Fruit fly (Drosophila melanogaster) whole organism, prepupa: ENCODE results near the gene CG18787.

Experiments
- CG10669 ChIP-seq: fragments of 200-800 bp; sonication (Bioruptor generic); optimal IDR thresholded peaks from 3 replicates; lab custom pipeline; 2018; ENCODE audit warnings: missing biosample characterization, mild to moderate bottlenecking, missing genetic modification characterization, moderate library complexity
- CG11294 ChIP-seq: fragments of 200-800 bp; sonication (Bioruptor generic); IDR thresholded peaks from 2 replicates; pipeline ENCODE4 v1.3.6; 2022; ENCODE audit warnings: missing biosample characterization, missing genetic modification characterization
- CG11762 ChIP-seq: fragments of 200-800 bp; sonication (Bioruptor generic); optimal IDR thresholded peaks from 3 replicates; lab custom pipeline; 2016; ENCODE audit warnings: missing biosample characterization, missing genetic modification characterization; ENCODE audit not compliant: insufficient read depth
- CG1621 ChIP-seq: fragments of 200-800 bp; sonication (Bioruptor generic); optimal IDR thresholded peaks from 3 replicates; lab custom pipeline; 2018; ENCODE audit warnings: missing biosample characterization, mild to moderate bottlenecking, missing genetic modification characterization
- CG3032 ChIP-seq: fragments of 200-800 bp; optimal IDR thresholded peaks from 2 replicates; lab custom pipeline; 2019; ENCODE audit warnings: missing biosample characterization, mild to moderate bottlenecking, missing genetic modification characterization, moderate library complexity
- CG31627 ChIP-seq: fragments of 200-800 bp; sonication (Bioruptor generic); optimal IDR thresholded peaks from 3 replicates; lab custom pipeline; 2016; ENCODE audit warnings: missing biosample characterization, missing genetic modification characterization
- CG34406 ChIP-seq: fragments of 200-800 bp; sonication (Bioruptor generic); optimal IDR thresholded peaks from 3 replicates; lab custom pipeline; 2016; ENCODE audit warnings: missing biosample characterization, missing genetic modification characterization
- CG3919 ChIP-seq: fragments of 200-800 bp; sonication (Bioruptor generic); optimal IDR thresholded peaks from 3 replicates; lab custom pipeline; 2016; ENCODE audit warnings: missing biosample characterization, missing genetic modification characterization
- CG4318 ChIP-seq: fragments of 200-800 bp; sonication (Bioruptor generic); optimal IDR thresholded peaks from 3 replicates; lab custom pipeline; 2017; ENCODE audit warnings: missing biosample characterization, mild to moderate bottlenecking, missing genetic modification characterization
- CG6163 ChIP-seq: fragments of 200-800 bp; sonication (Bioruptor generic); IDR thresholded peaks from 3 replicates; pipeline ENCODE4 v1.3.6; 2022; ENCODE audit warnings: missing biosample characterization, missing genetic modification characterization
- CG6276 ChIP-seq: fragments of 200-800 bp; sonication (Bioruptor generic); optimal IDR thresholded peaks from 2 replicates; lab custom pipeline; 2017; ENCODE audit warnings: missing biosample characterization, mild to moderate bottlenecking, missing genetic modification characterization
- CG6792 ChIP-seq: fragments of 200-800 bp; sonication (Bioruptor generic); optimal IDR thresholded peaks from 3 replicates; lab custom pipeline; 2016; ENCODE audit warnings: missing biosample characterization, missing genetic modification characterization
- CG6808 ChIP-seq: fragments of 200-800 bp; sonication (Bioruptor generic); optimal IDR thresholded peaks from 3 replicates; lab custom pipeline; 2017; ENCODE audit warnings: missing biosample characterization, missing genetic modification characterization, mild to moderate bottlenecking, moderate library complexity, missing genetic modification reagents
- CG8319 ChIP-seq: fragments of 200-800 bp; sonication (Bioruptor generic); optimal IDR thresholded peaks from 3 replicates; lab custom pipeline; 2016; ENCODE audit warnings: missing biosample characterization, missing genetic modification characterization
- CG8632 ChIP-seq: fragments of 200-800 bp; sonication (Bioruptor generic); optimal IDR thresholded peaks from 3 replicates; lab custom pipeline; 2016; ENCODE audit warnings: missing biosample characterization, missing genetic modification characterization
- CG9139 ChIP-seq: fragments of 200-800 bp; sonication (Bioruptor generic); optimal IDR thresholded peaks from 3 replicates; lab custom pipeline; 2017; ENCODE audit warnings: missing biosample characterization, mild to moderate bottlenecking, missing genetic modification characterization
- Eip75B ChIP-seq: fragments of 200-800 bp; sonication (Bioruptor generic); optimal IDR thresholded peaks from 3 replicates; lab custom pipeline; 2016; ENCODE audit warnings: missing biosample characterization, missing genetic modification characterization
- Eip78C ChIP-seq: fragments of 200-800 bp; sonication (Bioruptor generic); peaks from one replicate; lab custom pipeline; 2016; ENCODE audit warnings: missing biosample characterization, missing genetic modification characterization
- Eip93F ChIP-seq: fragments of 200-800 bp; sonication (Bioruptor generic); optimal IDR thresholded peaks from 2 replicates; lab custom pipeline; 2016; ENCODE audit warnings: missing biosample characterization, mild to moderate bottlenecking, missing genetic modification characterization
- Ets21C ChIP-seq: fragments of 200-800 bp; sonication (Bioruptor generic); optimal IDR thresholded peaks from 3 replicates; lab custom pipeline; 2016; ENCODE audit warnings: missing biosample characterization, missing genetic modification characterization
- Ets96B ChIP-seq: fragments of 200-800 bp; optimal IDR thresholded peaks from 2 replicates; lab custom pipeline; 2019; ENCODE audit warnings: missing biosample characterization, mild to moderate bottlenecking, missing genetic modification characterization, moderate library complexity
- Gug ChIP-seq: fragments of 200-800 bp; sonication (Bioruptor generic); IDR thresholded peaks from 2 replicates; pipeline ENCODE4 v1.3.6; 2022; ENCODE audit warnings: missing biosample characterization, missing genetic modification characterization
- Hr38 ChIP-seq: sonication (Bioruptor generic); optimal IDR thresholded peaks from 2 replicates; lab custom pipeline; 2016; ENCODE audit warnings: missing biosample characterization, missing genetic modification characterization
- Hr4 ChIP-seq: fragments of 200-800 bp; sonication (Bioruptor generic); optimal IDR thresholded peaks from 3 replicates; lab custom pipeline; 2016; ENCODE audit warnings: missing biosample characterization, missing genetic modification characterization
- Lpt ChIP-seq: fragments of 200-800 bp; sonication (Bioruptor generic); optimal IDR thresholded peaks from 3 replicates; lab custom pipeline; 2016; ENCODE audit warnings: missing biosample characterization, missing genetic modification characterization
- Met ChIP-seq: fragments of 200-800 bp; sonication (Bioruptor generic); optimal IDR thresholded peaks from 3 replicates; lab custom pipeline; 2016; ENCODE audit warnings: missing biosample characterization, missing genetic modification characterization
- OdsH ChIP-seq: fragments of 200-800 bp; sonication (Bioruptor generic); optimal IDR thresholded peaks from 3 replicates; lab custom pipeline; 2016; ENCODE audit warnings: missing biosample characterization, missing genetic modification characterization
- Smox ChIP-seq: fragments of 200-800 bp; sonication (Bioruptor generic); optimal IDR thresholded peaks from 3 replicates; lab custom pipeline; 2016; ENCODE audit warnings: missing biosample characterization, missing genetic modification characterization
- Sox102F ChIP-seq: fragments of 200-800 bp; sonication (Bioruptor generic); optimal IDR thresholded peaks from 2 replicates; lab custom pipeline; 2016; ENCODE audit warnings: missing biosample characterization, mild to moderate bottlenecking, missing genetic modification characterization
- Sox14 ChIP-seq: fragments of 200-800 bp; sonication (Bioruptor generic); optimal IDR thresholded peaks from 3 replicates; lab custom pipeline; 2016; ENCODE audit warnings: missing biosample characterization, missing genetic modification characterization
- Sox15 ChIP-seq: fragments of 200-800 bp; sonication (Bioruptor generic); optimal IDR thresholded peaks from 3 replicates; lab custom pipeline; 2016; ENCODE audit warnings: missing biosample characterization, missing genetic modification characterization
- achi ChIP-seq: fragments of 200-800 bp; sonication (Bioruptor generic); optimal IDR thresholded peaks from 3 replicates; lab custom pipeline; 2016; ENCODE audit warnings: missing biosample characterization, missing genetic modification characterization
- cyc ChIP-seq: fragments of 200-800 bp; sonication (Bioruptor generic); optimal IDR thresholded peaks from 3 replicates; lab custom pipeline; 2016; ENCODE audit warnings: missing biosample characterization, missing genetic modification characterization
- dsx ChIP-seq: fragments of 200-800 bp; optimal IDR thresholded peaks from 3 replicates; lab custom pipeline; 2019; ENCODE audit warnings: missing biosample characterization, mild to moderate bottlenecking, missing genetic modification characterization, moderate library complexity; ENCODE audit not compliant: poor library complexity, severe bottlenecking
- eg ChIP-seq: fragments of 200-800 bp; sonication (Bioruptor generic); IDR thresholded peaks from 3 replicates; pipeline ENCODE4 v1.3.6; 2022; ENCODE audit warnings: missing biosample characterization, missing genetic modification characterization
- esn ChIP-seq: fragments of 200-800 bp; sonication (Bioruptor generic); optimal IDR thresholded peaks from 2 replicates; lab custom pipeline; 2016; ENCODE audit warnings: missing biosample characterization, mild to moderate bottlenecking, missing genetic modification characterization, moderate library complexity
- fd59A ChIP-seq: fragments of 200-800 bp; sonication (Bioruptor generic); optimal IDR thresholded peaks from 2 replicates; lab custom pipeline; 2017; ENCODE audit warnings: missing biosample characterization, mild to moderate bottlenecking, missing genetic modification characterization, missing genetic modification reagents
- fd85E ChIP-seq: fragments of 200-800 bp; sonication (Bioruptor generic); optimal IDR thresholded peaks from 3 replicates; lab custom pipeline; 2016; ENCODE audit warnings: missing biosample characterization, missing genetic modification characterization
- fkh ChIP-seq: fragments of 200-800 bp; sonication (Bioruptor generic); optimal IDR thresholded peaks from 3 replicates; lab custom pipeline; 2017; ENCODE audit warnings: missing biosample characterization, mild to moderate bottlenecking, missing genetic modification characterization, moderate library complexity
- lz ChIP-seq: fragments of 200-800 bp; sonication (Bioruptor generic); optimal IDR thresholded peaks from 3 replicates; lab custom pipeline; 2016; ENCODE audit warnings: missing biosample characterization, missing genetic modification characterization
- net ChIP-seq: fragments of 200-800 bp; sonication (Bioruptor generic); optimal IDR thresholded peaks from 3 replicates; lab custom pipeline; 2016; ENCODE audit warnings: missing biosample characterization, missing genetic modification characterization
- pdm3 ChIP-seq: fragments of 200-800 bp; sonication (Bioruptor generic); optimal IDR thresholded peaks from 3 replicates; lab custom pipeline; 2016; ENCODE audit warnings: missing biosample characterization, missing genetic modification characterization
- salr ChIP-seq, 2 experiments: fragments of 200-800 bp; sonication (Bioruptor generic); optimal IDR thresholded peaks; 3 replicates each; lab custom pipeline; 2016 to 2018; ENCODE audit warnings: missing biosample characterization in 2 of 2, missing genetic modification characterization in 2 of 2, mild to moderate bottlenecking in 1 of 2
- spab ChIP-seq: fragments of 200-800 bp; sonication (Bioruptor generic); optimal IDR thresholded peaks from 2 replicates; lab custom pipeline; 2017; ENCODE audit warnings: missing biosample characterization, mild to moderate bottlenecking, missing genetic modification characterization, missing genetic modification reagents
- ss ChIP-seq, 2 experiments: fragments of 200-800 bp; sonication (Bioruptor generic); optimal IDR thresholded peaks; 2 replicates in 1 of 2; 3 replicates in 1 of 2; lab custom pipeline; 2017 to 2018; ENCODE audit warnings: mild to moderate bottlenecking in 2 of 2, missing biosample characterization in 2 of 2, missing genetic modification characterization in 2 of 2, moderate library complexity in 1 of 2
- vri ChIP-seq: fragments of 200-800 bp; sonication (Bioruptor generic); optimal IDR thresholded peaks from 3 replicates; lab custom pipeline; 2016; ENCODE audit warnings: missing biosample characterization, mild to moderate bottlenecking, missing genetic modification characterization

CG18787 gene

dm6 chr2L:12026458-12027431 is 27.6 kb upstream of the CG18787 start (continued):
- TF ChIP-seq Ets21C (peak; percentile 62), CG8319 (peak; percentile 50), CG34406 (GFP tag; lab: Kevin White, UChicago) (peak; percentile 84), eg (GFP tag; lab: Robert Waterston, UW) (peak; percentile 91), salr (GFP tag; optimal IDR thresholded peaks at IDR 0.05; lab: Kevin White, UChicago) (peak; percentile 47 to 88), esn (GFP tag; lab: Kevin White, UChicago) (peak; percentile 84), Sox15 (GFP tag; lab: Kevin White, UChicago) (peak; percentile 73), ss (GFP tag; optimal IDR thresholded peaks at IDR 0.05; lab: Kevin White, UChicago) (peak; percentile 91 to 92), CG8632 (GFP tag; lab: Kevin White, UChicago) (peak; percentile 80), CG11294 (GFP tag; lab: Robert Waterston, UW) (peak; percentile 43), vri (peak; percentile 68), net (GFP tag; lab: Kevin White, UChicago) (peak; percentile 60), CG3032 (tag; lab: Kevin White, UChicago) (peak; percentile 78), spab (GFP tag; lab: Kevin White, UChicago) (peak; percentile 75)

dm6 chr2L:12025505-12025904 is 26.4 kb upstream of the CG18787 start:
- TF ChIP-seq CG6163 = peak; percentile 54; the same call in 2 of the 3 replicates
- TF ChIP-seq esn (GFP tag; lab: Kevin White, UChicago) = peak; percentile 51
- TF ChIP-seq Lpt (GFP tag; lab: Kevin White, UChicago) = peak; percentile 31
- TF ChIP-seq CG6276 (GFP tag; lab: Kevin White, UChicago) = peak; percentile 55
- no peak for TF ChIP-seq Ets21C
- TF ChIP-seq Ets96B (tag; lab: Kevin White, UChicago) = peak; percentile 21
- TF ChIP-seq net (GFP tag; lab: Kevin White, UChicago) = peak; percentile 49
- no peak for TF ChIP-seq CG9139
- TF ChIP-seq Gug (GFP tag; lab: Robert Waterston, UW) = no peak
- peak; percentile 25 for TF ChIP-seq fd59A
- TF ChIP-seq CG8632 (GFP tag; lab: Kevin White, UChicago) = no peak
- no peak for TF ChIP-seq pdm3 (GFP tag; lab: Kevin White, UChicago)
- TF ChIP-seq CG3919 = peak; percentile 42
- TF ChIP-seq spab (GFP tag; lab: Kevin White, UChicago) = peak; percentile 27
- no peak for TF ChIP-seq Sox15 (GFP tag; lab: Kevin White, UChicago)
- no peak for TF ChIP-seq CG34406 (GFP tag; lab: Kevin White, UChicago)
- no peak for TF ChIP-seq Smox
- TF ChIP-seq salr (GFP tag; optimal IDR thresholded peaks at IDR 0.05; lab: Kevin White, UChicago) = peak in 1 of 2 experiments; percentile 35
- no peak for TF ChIP-seq Hr4 (GFP tag; lab: Kevin White, UChicago)
- no peak for TF ChIP-seq CG6792 (GFP tag; lab: Kevin White, UChicago)
- TF ChIP-seq Hr38 (GFP tag; lab: Kevin White, UChicago) = no peak
- TF ChIP-seq lz (GFP tag; lab: Kevin White, UChicago) = no peak
- TF ChIP-seq CG4318 (GFP tag; lab: Kevin White, UChicago) = no peak
- peak; percentile 4 for TF ChIP-seq Sox102F (GFP tag; lab: Kevin White, UChicago)
- TF ChIP-seq Eip75B = peak; percentile 4
- no peak for TF ChIP-seq fkh
- peak; percentile 31 for TF ChIP-seq CG31627 (GFP tag; lab: Kevin White, UChicago)
- no peak for TF ChIP-seq CG11762 (GFP tag; lab: Kevin White, UChicago)
- no peak for TF ChIP-seq CG10669 (GFP tag; lab: Kevin White, UChicago)
- TF ChIP-seq vri = no peak
- peak; percentile 41 for TF ChIP-seq dsx
- TF ChIP-seq OdsH (GFP tag; lab: Kevin White, UChicago) = no peak
- TF ChIP-seq Eip93F = no peak
- no peak for TF ChIP-seq Met (GFP tag; lab: Kevin White, UChicago)
- peak; percentile 61 for TF ChIP-seq Sox14 (GFP tag; lab: Kevin White, UChicago)
- TF ChIP-seq fd85E (GFP tag; lab: Kevin White, UChicago) = no peak
- TF ChIP-seq achi (GFP tag; lab: Kevin White, UChicago) = peak; percentile 8
- peak; percentile 33 for TF ChIP-seq CG6808 (GFP tag; lab: Kevin White, UChicago)
- TF ChIP-seq CG1621 (tag; lab: Kevin White, UChicago) = peak; percentile 40
- TF ChIP-seq Eip78C (GFP tag; lab: Kevin White, UChicago) = peak; percentile 77
- TF ChIP-seq CG11294 (GFP tag; lab: Robert Waterston, UW) = no peak
- TF ChIP-seq cyc = peak; percentile 17
